Worm (Caenorhabditis elegans): ENCODE data around the gene F48G7.8.

The F48G7.8 gene

DNA sequence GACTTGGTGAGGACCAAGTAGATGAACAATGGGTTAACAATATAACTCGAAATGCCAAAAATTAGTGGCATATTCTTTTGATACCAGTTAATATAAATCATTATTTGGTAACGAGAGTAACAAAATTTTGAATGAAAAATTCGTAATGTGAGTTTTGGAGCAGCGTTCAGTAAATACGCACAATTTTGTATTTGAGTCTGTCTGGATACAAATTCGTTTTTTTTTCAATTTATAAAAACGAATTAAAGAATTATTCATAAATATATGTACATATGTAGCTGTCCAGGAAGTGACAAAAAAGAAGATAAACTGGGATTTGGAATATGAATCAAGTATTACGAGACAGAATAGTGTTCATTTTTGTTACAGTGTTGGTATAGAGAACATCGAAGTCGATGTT is 25.5 kb upstream of the F48G7.8 start, which contains the start of gene srj-5:
srj-5 (minus strand) TSS at position 101 of the 400 bp plus-strand sequence.
- TF ChIP-seq dmd-4 (tag; optimal IDR thresholded peaks at IDR 0.05) (no peak), lsy-2 (tag; optimal IDR thresholded peaks at IDR 0.05) (no peak), unc-39 (tag; optimal IDR thresholded peaks at IDR 0.05) (no peak), snpc-4 (tag; optimal IDR thresholded peaks at IDR 0.05) (no peak), ztf-1 (GFP tag; conservative IDR thresholded peaks at IDR 0.05) (no peak), lin-39 (tag; optimal IDR thresholded peaks at IDR 0.05) (no peak), nhr-25 (tag; optimal IDR thresholded peaks at IDR 0.05) (no peak), egl-27 (tag; optimal IDR thresholded peaks at IDR 0.05) (no peak)

DNA sequence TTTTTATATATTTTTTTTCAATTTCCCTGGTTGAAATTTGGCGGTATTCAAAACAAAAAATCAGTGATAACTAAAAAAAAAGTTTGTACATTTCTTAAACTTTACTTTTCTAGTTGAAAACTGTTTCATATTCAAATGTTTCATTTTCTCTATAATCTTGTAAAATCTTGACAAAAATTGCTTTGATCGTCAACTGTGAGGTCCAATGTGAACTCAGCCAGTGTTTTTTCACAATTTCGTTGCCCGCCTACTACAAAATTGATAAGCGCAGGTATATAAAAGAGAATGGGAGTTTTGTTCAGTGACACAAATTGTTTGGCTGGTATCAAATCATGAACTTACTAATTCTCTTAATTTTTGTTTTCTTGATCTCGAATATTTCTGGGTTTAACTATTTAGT is 19.4 kb upstream of the F48G7.8 start, which contains the start of gene ugt-42:
ugt-42 (plus strand) TSS at position 301 of the 400 bp plus-strand sequence.
- TF ChIP-seq gmeb-1 (tag; optimal IDR thresholded peaks at IDR 0.05) (no peak), nhr-237 (tag; optimal IDR thresholded peaks at IDR 0.05) (no peak), dmd-4 (tag; optimal IDR thresholded peaks at IDR 0.05) (no peak), skn-1 (tag; optimal IDR thresholded peaks at IDR 0.05) (no peak)

DNA sequence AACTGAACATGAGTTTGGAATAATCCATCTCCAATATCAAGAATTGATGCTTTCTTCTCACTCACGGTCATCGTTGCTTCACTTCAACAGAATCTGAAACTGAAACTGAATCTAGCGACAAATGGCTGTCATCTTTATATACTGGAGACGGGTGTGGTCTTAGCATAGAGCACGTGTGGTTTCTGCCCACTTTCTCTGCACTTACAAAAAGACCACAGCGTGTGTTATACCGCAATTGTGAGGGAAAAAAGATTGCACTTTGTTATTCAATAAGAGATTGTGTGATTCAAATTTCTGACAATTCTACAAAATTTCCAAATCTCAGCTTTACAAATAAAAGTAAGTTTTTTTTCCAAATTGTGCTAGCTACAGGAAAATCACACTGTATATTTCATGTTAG is 18.6 kb upstream of the F48G7.8 start, which contains the start of gene F48G7.12:
F48G7.12 (minus strand) TSS at position 101 of the 400 bp plus-strand sequence.
- TF ChIP-seq F13H6.1 (tag; optimal IDR thresholded peaks at IDR 0.05) (no peak), sma-9 (GFP tag; optimal IDR thresholded peaks at IDR 0.05) (no peak), sma-9 (tag; optimal IDR thresholded peaks at IDR 0.05) (no peak), alr-1 (tag; optimal IDR thresholded peaks at IDR 0.05) (no peak), ztf-1 (GFP tag; conservative IDR thresholded peaks at IDR 0.05) (no peak), lin-11 (tag; optimal IDR thresholded peaks at IDR 0.05) (no peak), dmd-4 (tag; optimal IDR thresholded peaks at IDR 0.05) (no peak), unc-39 (tag; optimal IDR thresholded peaks at IDR 0.05) (no peak), nhr-23 (tag; optimal IDR thresholded peaks at IDR 0.05) (no peak), nhr-6 (tag; optimal IDR thresholded peaks at IDR 0.05) (no peak), ztf-4 (tag; optimal IDR thresholded peaks at IDR 0.05) (no peak), unc-55 (GFP tag; optimal IDR thresholded peaks at IDR 0.05) (no peak), nhr-237 (tag; optimal IDR thresholded peaks at IDR 0.05) (no peak), C34F6.9 (tag; optimal IDR thresholded peaks at IDR 0.05) (no peak)

DNA sequence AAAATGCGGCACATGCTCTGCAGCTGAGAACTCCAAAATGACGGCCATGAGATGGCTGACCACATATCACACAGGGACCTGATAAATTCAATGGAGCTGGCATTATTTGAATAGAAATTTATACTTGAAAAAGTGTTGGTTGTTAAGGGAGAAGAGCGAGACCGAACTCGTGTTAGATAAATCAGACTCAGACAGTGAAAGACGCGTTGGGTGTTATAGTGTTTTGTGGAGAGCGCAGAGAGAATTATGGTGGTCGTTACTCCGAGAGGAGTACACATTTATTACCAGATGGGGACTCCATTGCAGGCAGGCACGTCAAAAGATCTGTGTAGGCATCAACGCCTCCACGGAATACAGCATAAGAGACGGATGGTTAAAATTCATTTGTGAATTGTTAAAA is 15.3 kb upstream of the F48G7.8 start, which contains the start of gene nhr-190:
nhr-190 (minus strand) TSS at position 175 of the 400 bp plus-strand sequence.
- TF ChIP-seq nhr-129 (tag; optimal IDR thresholded peaks at IDR 0.05), result peak; percentile 35
- no peak for TF ChIP-seq mbf-1 (tag; optimal IDR thresholded peaks at IDR 0.05)
- no peak for TF ChIP-seq aly-2 (tag; optimal IDR thresholded peaks at IDR 0.05)
- TF ChIP-seq R02D3.7 (tag; optimal IDR thresholded peaks at IDR 0.05), result no peak
- peak; percentile 12 for TF ChIP-seq sma-9 (GFP tag; optimal IDR thresholded peaks at IDR 0.05)
- TF ChIP-seq sma-9 (tag; optimal IDR thresholded peaks at IDR 0.05), result no peak
- TF ChIP-seq C34F6.9 (tag; optimal IDR thresholded peaks at IDR 0.05), result peak; percentile 32

DNA sequence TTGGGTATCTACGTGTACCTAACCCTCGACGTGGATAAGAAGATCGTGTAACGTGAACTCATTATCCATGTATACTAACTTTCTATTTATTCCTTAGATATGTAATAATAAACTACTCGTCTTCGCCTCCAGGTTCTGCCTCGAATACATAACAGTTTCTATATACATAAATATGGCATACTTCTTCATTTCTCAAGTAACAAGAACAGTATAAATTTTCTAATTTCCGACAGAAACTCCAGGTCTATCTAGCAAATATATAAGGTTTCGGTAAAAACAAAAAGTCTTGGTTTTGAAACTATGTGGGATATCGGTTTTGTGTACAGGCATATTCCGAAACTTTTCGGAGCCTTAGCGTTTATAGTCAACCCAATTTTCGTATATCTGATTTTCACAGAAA is 10.8 kb upstream of the F48G7.8 start, which contains the start of gene srj-37:
srj-37 (plus strand) TSS at position 301 of the 400 bp plus-strand sequence.
- no peak for TF ChIP-seq sem-4 (tag; optimal IDR thresholded peaks at IDR 0.05)

DNA sequence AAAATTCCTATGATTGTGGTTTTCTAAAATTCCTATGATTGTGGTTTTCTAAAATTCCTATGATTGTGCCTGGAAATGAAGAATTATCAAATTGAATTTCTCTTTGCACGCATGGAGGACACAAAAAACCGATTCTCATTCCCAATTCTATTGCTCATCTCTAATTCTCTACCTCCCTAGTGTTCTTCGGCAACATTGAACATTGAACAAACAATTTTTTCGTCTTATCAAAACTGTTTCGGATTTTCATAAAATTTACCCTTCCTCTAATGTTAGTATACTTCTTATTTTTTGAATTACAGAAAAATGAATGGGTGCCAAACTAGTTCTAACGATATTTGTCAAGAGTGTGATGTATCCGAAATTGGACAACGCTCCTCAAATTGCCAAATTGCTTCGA is 8.8 kb upstream of the F48G7.8 start, which contains the start of gene pals-31:
pals-31 (plus strand) TSS at position 301 of the 400 bp plus-strand sequence.
- TF ChIP-seq nhr-11 (tag; optimal IDR thresholded peaks at IDR 0.05), result no peak
- TF ChIP-seq ceh-82 (tag; optimal IDR thresholded peaks at IDR 0.05), result no peak
- no peak for TF ChIP-seq skn-1 (tag; optimal IDR thresholded peaks at IDR 0.05)
- TF ChIP-seq nhr-237 (tag; optimal IDR thresholded peaks at IDR 0.05), result no peak
- no peak for TF ChIP-seq elt-1 (tag; optimal IDR thresholded peaks at IDR 0.05)
- TF ChIP-seq egl-27 (tag; optimal IDR thresholded peaks at IDR 0.05), result no peak
- TF ChIP-seq lin-39 (tag; optimal IDR thresholded peaks at IDR 0.05), result no peak
- no peak for TF ChIP-seq unc-62 (GFP tag; optimal IDR thresholded peaks at IDR 0.05)
- TF ChIP-seq C34F6.9 (tag; optimal IDR thresholded peaks at IDR 0.05), result no peak

DNA sequence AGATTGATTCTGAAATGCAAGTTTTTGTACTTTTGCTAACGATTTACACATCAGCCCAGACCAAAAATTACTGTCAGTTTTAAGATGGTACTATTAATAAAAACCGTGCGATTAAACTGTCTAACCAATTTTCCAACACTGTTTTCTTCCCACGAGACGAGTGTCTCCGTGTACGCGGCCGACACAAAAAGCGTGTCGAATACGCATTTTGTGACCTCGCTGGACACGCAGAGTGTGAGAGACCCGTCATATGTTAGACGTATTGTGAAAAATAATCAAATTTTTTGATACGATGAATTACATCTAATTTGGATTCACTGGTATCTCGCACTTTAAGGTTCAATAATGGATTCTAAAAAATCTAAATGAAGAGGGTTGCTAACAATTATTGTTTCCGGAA is 8.1 kb upstream of the F48G7.8 start:
- TF ChIP-seq sem-4 (tag; optimal IDR thresholded peaks at IDR 0.05) (no peak), sma-9 (GFP tag; optimal IDR thresholded peaks at IDR 0.05) (peak; percentile 9), sma-9 (tag; optimal IDR thresholded peaks at IDR 0.05) (no peak), elt-1 (tag; optimal IDR thresholded peaks at IDR 0.05) (no peak), fos-1 (tag; optimal IDR thresholded peaks at IDR 0.05) (peak; percentile 44), ztf-11 (tag; optimal IDR thresholded peaks at IDR 0.05) (no peak), nhr-25 (tag; optimal IDR thresholded peaks at IDR 0.05) (peak; percentile 25), unc-62 (GFP tag; optimal IDR thresholded peaks at IDR 0.05) (no peak), zag-1 (tag; optimal IDR thresholded peaks at IDR 0.05) (no peak), gmeb-1 (tag; optimal IDR thresholded peaks at IDR 0.05) (peak; percentile 31), crh-2 (tag; optimal IDR thresholded peaks at IDR 0.05) (peak; percentile 47), nhr-77 (tag; optimal IDR thresholded peaks at IDR 0.05) (no peak), unc-39 (tag; optimal IDR thresholded peaks at IDR 0.05) (no peak), nhr-11 (tag; optimal IDR thresholded peaks at IDR 0.05) (no peak), aly-2 (tag; optimal IDR thresholded peaks at IDR 0.05) (no peak), peb-1 (tag; optimal IDR thresholded peaks at IDR 0.05) (no peak), lin-11 (tag; optimal IDR thresholded peaks at IDR 0.05) (no peak), Y55F3AM.14 (GFP tag; optimal IDR thresholded peaks at IDR 0.05) (no peak), nhr-23 (tag; optimal IDR thresholded peaks at IDR 0.05) (no peak), blmp-1 (tag; optimal IDR thresholded peaks at IDR 0.05; ENCODE audit: insufficient read depth) (no peak), C34F6.9 (tag; optimal IDR thresholded peaks at IDR 0.05) (peak; percentile 4), nhr-129 (tag; optimal IDR thresholded peaks at IDR 0.05) (peak; percentile 21), nhr-10 (tag; optimal IDR thresholded peaks at IDR 0.05) (no peak), snpc-4 (tag; optimal IDR thresholded peaks at IDR 0.05) (peak; percentile 74)

Measured in whole organism, L2 larva.